Worm (Caenorhabditis elegans): Measurements from ENCODE around the gene ceh-81.
A peak's percentile ranks its signal among the peaks of the same experiment; 100 is the strongest.

The ceh-81 gene

ce11 chrII:1730103-1730502, at the start of gene ceh-81:
Gene ceh-81 (plus strand): TSS chrII:1730403.
- TF ChIP-seq unc-62 (GFP tag; optimal IDR thresholded peaks at IDR 0.05 in 1 of 2) (peak in 1 of 2 experiments; percentile 23), unc-62 (tag; optimal IDR thresholded peaks at IDR 0.05) (no peak), zip-2 (tag; optimal IDR thresholded peaks at IDR 0.05) (no peak)

DNA sequence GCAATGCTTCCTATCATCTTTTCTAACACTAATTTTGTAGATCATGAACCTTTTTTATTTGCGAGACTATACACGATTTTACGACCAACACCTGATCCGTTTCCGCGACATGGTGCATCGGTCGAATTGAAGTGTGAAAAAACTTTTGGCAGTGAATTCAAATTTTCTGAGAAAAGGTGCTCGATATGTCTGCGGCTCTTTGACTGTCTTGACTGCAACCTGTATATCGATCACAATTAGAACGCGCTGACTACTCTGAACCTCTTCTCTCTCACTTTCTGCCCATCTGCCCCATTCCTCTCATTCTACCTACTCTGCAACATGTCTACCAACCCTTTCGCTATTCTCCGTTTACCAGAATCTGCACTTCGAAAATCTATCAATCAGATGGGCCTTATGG, 48.0 kb upstream of the ceh-81 start, which contains the start of gene fbxb-26:
Gene fbxb-26 (plus strand): TSS at position 301 of the 400 bp plus-strand sequence.
- no peak for TF ChIP-seq nhr-111 (GFP tag; optimal IDR thresholded peaks at IDR 0.05)
- TF ChIP-seq F37D6.2 (tag; optimal IDR thresholded peaks at IDR 0.05): no peak
- TF ChIP-seq dmd-8 (GFP tag; IDR thresholded peaks at IDR 0.05): no peak
- no peak for TF ChIP-seq zag-1 (tag; optimal IDR thresholded peaks at IDR 0.05)
- TF ChIP-seq hmg-1.1 (GFP tag; IDR thresholded peaks at IDR 0.05): no peak
- no peak for TF ChIP-seq ztf-7 (tag; optimal IDR thresholded peaks at IDR 0.05)
- no peak for TF ChIP-seq daf-8 (GFP tag; IDR thresholded peaks at IDR 0.05)
- no peak for TF ChIP-seq hlh-30 (tag; optimal IDR thresholded peaks at IDR 0.05; ENCODE audit: insufficient read depth)
- TF ChIP-seq ceh-62 (tag; optimal IDR thresholded peaks at IDR 0.05): no peak
- TF ChIP-seq nhr-42 (GFP tag; IDR thresholded peaks at IDR 0.05): no peak
- TF ChIP-seq vab-7 (GFP tag; IDR thresholded peaks at IDR 0.05): no peak
- no peak for TF ChIP-seq Y105C5A.15 (GFP tag; IDR thresholded peaks at IDR 0.05)
- TF ChIP-seq aly-2 (tag; optimal IDR thresholded peaks at IDR 0.05): no peak
- TF ChIP-seq ces-1 (GFP tag; optimal IDR thresholded peaks at IDR 0.05): no peak
- TF ChIP-seq hif-1 (tag; optimal IDR thresholded peaks at IDR 0.05): no peak
- TF ChIP-seq spr-3 (GFP tag; optimal IDR thresholded peaks at IDR 0.05): no peak
- no peak for TF ChIP-seq F10B5.3 (tag; optimal IDR thresholded peaks at IDR 0.05)
- no peak for TF ChIP-seq pqm-1 (tag; optimal IDR thresholded peaks at IDR 0.05)
- TF ChIP-seq lin-1 (GFP tag; IDR thresholded peaks at IDR 0.05): no peak

ce11 chrII:1683742-1684141, 46.5 kb upstream of the ceh-81 start, which contains the start of gene fbxb-25:
Gene fbxb-25 (plus strand): TSS chrII:1684042.
- TF ChIP-seq nhr-77 (tag; optimal IDR thresholded peaks at IDR 0.05) (no peak), nhr-111 (GFP tag; optimal IDR thresholded peaks at IDR 0.05) (no peak), aha-1 (tag) (peak; percentile 39), unc-62 (GFP tag; optimal IDR thresholded peaks at IDR 0.05 in 1 of 2) (no peak), unc-62 (tag; optimal IDR thresholded peaks at IDR 0.05) (no peak), duxl-1 (tag; optimal IDR thresholded peaks at IDR 0.05; ENCODE audit: poor library complexity) (peak; percentile 53), unc-39 (tag; optimal IDR thresholded peaks at IDR 0.05) (no peak), zip-11 (GFP tag; IDR thresholded peaks at IDR 0.05) (no peak), lir-3 (tag; optimal IDR thresholded peaks at IDR 0.05) (no peak), lin-13 (GFP tag; optimal IDR thresholded peaks at IDR 0.05) (no peak), php-3 (GFP tag; IDR thresholded peaks at IDR 0.05) (no peak), mep-1 (tag; optimal IDR thresholded peaks at IDR 0.05) (no peak)

ce11 chrII:1688813-1689212, 41.4 kb upstream of the ceh-81 start, which contains the start of the genes fbxb-18 and fbxb-19:
Gene fbxb-18 (minus strand): TSS chrII:1688913.
Gene fbxb-19 (minus strand): TSS chrII:1689181.
- TF ChIP-seq F49E8.2 (tag; optimal IDR thresholded peaks at IDR 0.05; ENCODE audit: borderline replicate concordance) (no peak), cey-2 (tag; optimal IDR thresholded peaks at IDR 0.05; ENCODE audit: borderline replicate concordance, insufficient read depth) (no peak), spr-1 (tag; optimal IDR thresholded peaks at IDR 0.05) (no peak), arid-1 (GFP tag; conservative IDR thresholded peaks at IDR 0.05) (no peak), spr-3 (GFP tag; optimal IDR thresholded peaks at IDR 0.05) (no peak), D1046.2 (GFP tag; IDR thresholded peaks at IDR 0.05) (no peak), nhr-6 (tag; optimal IDR thresholded peaks at IDR 0.05) (no peak), mxl-2 (GFP tag; conservative IDR thresholded peaks at IDR 0.05) (no peak), zfp-2 (tag; optimal IDR thresholded peaks at IDR 0.05) (no peak), mdl-1 (tag; optimal IDR thresholded peaks at IDR 0.05) (no peak), nhr-42 (GFP tag; IDR thresholded peaks at IDR 0.05) (no peak), madf-5 (GFP tag; IDR thresholded peaks at IDR 0.05) (no peak)

Data from whole organism, L4 larva.